Worm (Caenorhabditis elegans): ENCODE data around the gene Y57G11B.5.

ce11 chrIV:14571626-14572025 lies 3.0 kb upstream of the Y57G11B.5 start:
- TF ChIP-seq ceh-30 (tag; optimal IDR thresholded peaks at IDR 0.05) (no peak), ceh-22 (tag; optimal IDR thresholded peaks at IDR 0.05) (no peak), ahr-1 (tag; optimal IDR thresholded peaks at IDR 0.05) (no peak), pha-2 (tag; optimal IDR thresholded peaks at IDR 0.05) (no peak), pag-3 (tag; optimal IDR thresholded peaks at IDR 0.05; ENCODE audit: borderline replicate concordance) (no peak), ztf-16 (tag; optimal IDR thresholded peaks at IDR 0.05) (no peak), ama-1 (optimal IDR thresholded peaks at IDR 0.05) (no peak)
